Worm (Caenorhabditis elegans) whole organism, young adult: ENCODE measurements around the gene rps-8.

Source experiments
- D2030.7 ChIP-seq: fragments of 200-800 bp; sonication (Bioruptor generic); IDR thresholded peaks from 2 replicates; pipeline ENCODE4 v1.3.6; 2022; ENCODE audit warnings: missing genetic modification reagents, missing genetic modification characterization, missing compliant biosample characterization
- F55B11.4 ChIP-seq: sonication (generic microtip); optimal IDR thresholded peaks from 2 replicates; lab custom pipeline; 2016; ENCODE audit warnings: missing compliant biosample characterization, missing genetic modification characterization, borderline replicate concordance; ENCODE audit not compliant: insufficient read depth
- T07F8.4 ChIP-seq: sonication (generic microtip); optimal IDR thresholded peaks from 2 replicates; lab custom pipeline; 2016; ENCODE audit warnings: mild to moderate bottlenecking, missing genetic modification characterization, moderate library complexity, missing compliant biosample characterization
- Y56A3A.18 ChIP-seq: fragments of 200-800 bp; sonication (Bioruptor generic); IDR thresholded peaks from 2 replicates; pipeline ENCODE4 v1.3.6; 2022; ENCODE audit warnings: missing genetic modification reagents, missing genetic modification characterization, missing compliant biosample characterization
- Y95B8A.8 ChIP-seq: fragments of 200-800 bp; sonication (Bioruptor generic); IDR thresholded peaks from 2 replicates; pipeline ENCODE4 v1.3.6; 2022; ENCODE audit warnings: missing genetic modification reagents, missing genetic modification characterization, missing compliant biosample characterization
- ZK185.1 ChIP-seq: sonication (generic microtip); optimal IDR thresholded peaks from 2 replicates; lab custom pipeline; 2016; ENCODE audit warnings: mild to moderate bottlenecking, missing genetic modification characterization, missing compliant biosample characterization; ENCODE audit not compliant: poor library complexity, severe bottlenecking
- attf-6 ChIP-seq: fragments of 200-800 bp; sonication (Bioruptor generic); IDR thresholded peaks from 2 replicates; pipeline ENCODE4 v1.3.6; 2022; ENCODE audit warnings: missing genetic modification reagents, missing genetic modification characterization, missing compliant biosample characterization
- cebp-1 ChIP-seq, 2 experiments: fragments of 200-800 bp in 1 of 2; sonication (Bioruptor generic) in 1 of 2; sonication (generic microtip) in 1 of 2; IDR thresholded peaks in 1 of 2; optimal IDR thresholded peaks in 1 of 2; 2 replicates each; pipeline versions ENCODE4 v1.3.6 to Lab custom; 2017 to 2022; ENCODE audit warnings: missing compliant biosample characterization in 2 of 2, missing genetic modification characterization in 2 of 2, mild to moderate bottlenecking in 1 of 2, missing genetic modification reagents in 1 of 2, moderate library complexity in 1 of 2
- ceh-40 ChIP-seq: fragments of 200-800 bp; sonication (Bioruptor generic); IDR thresholded peaks from 2 replicates; pipeline ENCODE4 v1.3.6; 2022; ENCODE audit warnings: missing genetic modification characterization, missing compliant biosample characterization
- ceh-79 ChIP-seq: sonication (generic microtip); optimal IDR thresholded peaks from 2 replicates; lab custom pipeline; 2017; ENCODE audit warnings: mild to moderate bottlenecking, missing genetic modification characterization, missing compliant biosample characterization
- die-1 ChIP-seq: sonication (generic microtip); optimal IDR thresholded peaks from 2 replicates; lab custom pipeline; 2016; ENCODE audit warnings: missing genotype, mild to moderate bottlenecking, missing genetic modification characterization, missing compliant biosample characterization
- him-1 ChIP-seq: sonication (generic microtip); optimal IDR thresholded peaks from 2 replicates; lab custom pipeline; 2016; ENCODE audit warnings: missing genotype, missing genetic modification reagents, missing genetic modification characterization, missing compliant biosample characterization
- hmg-20 ChIP-seq: fragments of 200-800 bp; sonication (Bioruptor generic); IDR thresholded peaks from 2 replicates; pipeline ENCODE4 v1.3.6; 2022; ENCODE audit warnings: missing genetic modification reagents, missing genetic modification characterization, missing compliant biosample characterization
- hsf-1 ChIP-seq: fragments of 200-800 bp; sonication (Bioruptor generic); IDR thresholded peaks from 2 replicates; pipeline ENCODE4 v1.3.6; 2022; ENCODE audit warnings: missing genetic modification reagents, missing genetic modification characterization, missing compliant biosample characterization
- let-526 ChIP-seq: fragments of 200-800 bp; sonication (Bioruptor generic); IDR thresholded peaks from 2 replicates; pipeline ENCODE4 v1.3.6; 2022; ENCODE audit warnings: missing genetic modification reagents, missing genetic modification characterization, missing compliant biosample characterization
- lin-26 ChIP-seq: fragments of 200-800 bp; sonication (Bioruptor generic); IDR thresholded peaks from 2 replicates; pipeline ENCODE4 v1.3.6; 2022; ENCODE audit warnings: missing genetic modification reagents, missing genetic modification characterization, missing compliant biosample characterization
- lir-1 ChIP-seq: fragments of 200-800 bp; sonication (Bioruptor generic); conservative IDR thresholded peaks from 2 replicates; pipeline ENCODE4 v1.3.6; 2022; ENCODE audit warnings: missing genetic modification reagents, missing genetic modification characterization, missing compliant biosample characterization
- lsy-27 ChIP-seq: sonication (generic microtip); optimal IDR thresholded peaks from 2 replicates; lab custom pipeline; 2017; ENCODE audit warnings: missing genetic modification characterization, mild to moderate bottlenecking, missing compliant biosample characterization, antibody characterized with exemption, missing genotype, borderline replicate concordance; ENCODE audit not compliant: insufficient read depth
- madf-6 ChIP-seq: fragments of 200-800 bp; sonication (Bioruptor generic); IDR thresholded peaks from 2 replicates; pipeline ENCODE4 v1.3.6; 2022; ENCODE audit warnings: missing genetic modification reagents, missing genetic modification characterization, missing compliant biosample characterization
- mcd-1 ChIP-seq: fragments of 200-800 bp; sonication (Bioruptor generic); IDR thresholded peaks from 2 replicates; pipeline ENCODE4 v1.3.6; 2022; ENCODE audit warnings: missing genetic modification reagents, missing genetic modification characterization, missing compliant biosample characterization
- nfya-2 ChIP-seq: fragments of 200-800 bp; sonication (Bioruptor generic); IDR thresholded peaks from 2 replicates; pipeline ENCODE4 v1.3.6; 2022; ENCODE audit warnings: missing genetic modification reagents, missing genetic modification characterization, missing compliant biosample characterization
- nhr-27 ChIP-seq: fragments of 200-800 bp; sonication (Bioruptor generic); optimal IDR thresholded peaks from 2 replicates; lab custom pipeline; 2018; ENCODE audit warnings: mild to moderate bottlenecking, missing genetic modification characterization, moderate library complexity, missing compliant biosample characterization
- repo-1 ChIP-seq: sonication (generic microtip); optimal IDR thresholded peaks from 2 replicates; lab custom pipeline; 2017; ENCODE audit warnings: mild to moderate bottlenecking, missing genetic modification characterization, missing compliant biosample characterization
- snpc-4 ChIP-seq, 5 experiments: fragments of 150-350 bp in 1 of 5; sonication (generic microtip) in 4 of 5; optimal IDR thresholded peaks; 2 replicates each; lab custom pipeline; 2014 to 2018; ENCODE audit warnings: missing genetic modification characterization in 5 of 5, missing biosample characterization in 3 of 5, antibody characterized with exemption in 2 of 5, mild to moderate bottlenecking in 2 of 5, missing compliant biosample characterization in 2 of 5, missing genotype in 2 of 5, moderate library complexity in 2 of 5, missing genetic modification reagents in 1 of 5
- tbp1 ChIP-seq: fragments of 200-800 bp; sonication (Bioruptor generic); optimal IDR thresholded peaks from 2 replicates; lab custom pipeline; 2018; ENCODE audit warnings: mild to moderate bottlenecking, missing genetic modification characterization, missing compliant biosample characterization
- xnd-1 ChIP-seq: sonication (generic microtip); optimal IDR thresholded peaks from 2 replicates; lab custom pipeline; 2016; ENCODE audit warnings: missing genotype, missing genetic modification reagents, missing genetic modification characterization, missing compliant biosample characterization
- ztf-18 ChIP-seq: sonication (generic microtip); optimal IDR thresholded peaks from 2 replicates; lab custom pipeline; 2016; ENCODE audit warnings: missing genotype, mild to moderate bottlenecking, missing genetic modification characterization, missing compliant biosample characterization
- ztf-26 ChIP-seq: sonication (generic microtip); optimal IDR thresholded peaks from 2 replicates; lab custom pipeline; 2017; ENCODE audit warnings: missing genetic modification characterization, missing compliant biosample characterization
- ztf-3 ChIP-seq: fragments of 200-800 bp; sonication (Bioruptor generic); optimal IDR thresholded peaks from 2 replicates; lab custom pipeline; 2018; ENCODE audit warnings: mild to moderate bottlenecking, missing genetic modification characterization, missing compliant biosample characterization

Gene rps-8

DNA sequence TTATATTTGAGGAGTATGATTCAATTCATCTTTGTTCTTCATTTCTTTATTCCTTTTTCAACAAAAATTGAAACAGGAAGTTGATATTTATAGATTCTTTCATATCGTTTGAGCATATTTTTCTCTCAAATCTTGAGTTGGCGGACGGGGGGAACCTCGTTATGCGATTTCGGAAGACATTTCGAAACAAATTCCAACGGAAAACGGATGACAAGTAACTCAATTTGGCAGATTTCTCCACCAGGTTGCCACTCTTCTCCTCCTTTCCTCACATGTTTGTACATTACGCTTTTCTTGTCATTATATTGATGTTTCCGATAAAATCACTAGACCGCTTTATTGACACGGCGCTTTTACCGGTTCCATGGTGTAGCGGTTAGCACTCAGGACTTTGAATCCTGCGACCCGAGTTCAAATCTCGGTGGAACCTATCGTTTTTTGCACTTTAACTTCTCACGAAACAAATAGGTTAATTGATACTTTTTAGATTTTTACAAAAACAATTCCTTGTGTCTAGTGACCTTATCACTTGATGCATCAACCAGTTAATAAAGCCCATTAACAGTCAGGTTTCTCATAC lies 38.6 kb downstream of the rps-8 start (continued):
- TF ChIP-seq snpc-4 (GFP tag; optimal IDR thresholded peaks at IDR 0.05; lab: Kevin White, UChicago) (peak; percentile 54), snpc-4 (tag; optimal IDR thresholded peaks at IDR 0.05; lab: Kevin White, UChicago) (peak in 2 of 4 experiments; percentile 57 to 74), lir-1 (GFP tag; lab: Robert Waterston, UW) (no peak), mcd-1 (GFP tag; lab: Robert Waterston, UW) (no peak), xnd-1 (tag; lab: Kevin White, UChicago) (no peak), nhr-27 (tag; lab: Kevin White, UChicago) (no peak), madf-6 (GFP tag; lab: Robert Waterston, UW) (no peak), lsy-27 (tag; lab: Kevin White, UChicago) (peak; percentile 8), nfya-2 (GFP tag; lab: Robert Waterston, UW) (no peak), ZK185.1 (tag; lab: Kevin White, UChicago) (no peak), tbp1 (peak; percentile 91), let-526 (GFP tag; lab: Robert Waterston, UW) (no peak), hmg-20 (GFP tag; lab: Robert Waterston, UW) (no peak), ceh-79 (tag; lab: Kevin White, UChicago) (no peak), lin-26 (GFP tag; lab: Robert Waterston, UW) (peak; percentile 79; the same call in 1 of the 2 replicates), ztf-26 (tag; lab: Kevin White, UChicago) (no peak), repo-1 (tag; lab: Kevin White, UChicago) (no peak), him-1 (tag; lab: Kevin White, UChicago) (peak; percentile 54), ceh-40 (GFP tag; lab: Robert Waterston, UW) (no peak), attf-6 (GFP tag; lab: Robert Waterston, UW) (no peak), die-1 (peak; percentile 37), hsf-1 (GFP tag; lab: Robert Waterston, UW) (no peak)

DNA sequence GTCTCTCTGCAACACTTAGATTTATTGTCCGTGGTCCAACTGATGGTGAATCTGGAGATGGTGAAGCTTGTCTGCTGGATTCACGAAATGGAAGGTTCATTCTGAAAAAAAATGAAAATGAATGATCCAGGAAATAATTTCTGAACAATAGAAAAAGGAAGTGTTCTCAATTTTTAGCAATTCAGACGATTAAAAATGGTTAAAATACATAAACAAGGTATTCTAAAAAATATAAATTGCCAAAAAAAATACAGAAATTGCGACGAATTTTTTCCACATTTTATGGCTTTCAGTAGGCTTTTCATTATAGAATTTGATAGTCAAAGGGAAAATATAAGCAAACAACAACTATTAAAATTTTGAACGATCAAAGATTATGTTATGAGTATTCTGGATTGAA lies 50.5 kb downstream of the rps-8 start, which contains the start of gene glb-2:
Gene glb-2 (minus strand): TSS at position 101 of the 400 bp plus-strand sequence.
- TF ChIP-seq him-1 (tag; lab: Kevin White, UChicago) (no peak), ztf-18 (no peak), D2030.7 (no peak), F55B11.4 (tag; lab: Kevin White, UChicago) (no peak), Y95B8A.8 (GFP tag; lab: Robert Waterston, UW) (no peak), T07F8.4 (tag; lab: Kevin White, UChicago) (no peak), ztf-3 (GFP tag; lab: Kevin White, UChicago) (no peak), nhr-27 (tag; lab: Kevin White, UChicago) (no peak), Y56A3A.18 (GFP tag; lab: Robert Waterston, UW) (no peak), cebp-1 (GFP tag; IDR thresholded peaks at IDR 0.05; lab: Robert Waterston, UW) (no peak), cebp-1 (tag; optimal IDR thresholded peaks at IDR 0.05; lab: Kevin White, UChicago) (no peak)
